Worm (Caenorhabditis elegans) whole organism, L2 larva: ENCODE results near the gene mig-22.

Experiments
- aly-2 ChIP-seq: fragments of 150-350 bp; optimal IDR thresholded peaks from 2 replicates; lab custom pipeline; 2014; ENCODE audit warnings: missing biosample characterization, missing genetic modification characterization
- fos-1 ChIP-seq: fragments of 150-350 bp; optimal IDR thresholded peaks from 2 replicates; lab custom pipeline; 2014; ENCODE audit warnings: missing biosample characterization, missing genetic modification characterization
- lin-11 ChIP-seq: fragments of 150-350 bp; sonication (generic microtip); optimal IDR thresholded peaks from 2 replicates; lab custom pipeline; 2014; ENCODE audit warnings: missing biosample characterization, missing genetic modification characterization, inconsistent platforms, mixed read lengths
- nhr-10 ChIP-seq: sonication (generic microtip); optimal IDR thresholded peaks from 2 replicates; lab custom pipeline; 2017; ENCODE audit warnings: missing biosample characterization, missing genetic modification characterization
- nhr-12 ChIP-seq: fragments of 150-350 bp; optimal IDR thresholded peaks from 2 replicates; lab custom pipeline; 2014; ENCODE audit warnings: missing biosample characterization, missing genetic modification characterization
- nhr-25 ChIP-seq: fragments of 150-350 bp; sonication (generic microtip); optimal IDR thresholded peaks from 3 replicates; lab custom pipeline; 2014; ENCODE audit warnings: missing biosample characterization, missing genetic modification characterization
- nhr-77 ChIP-seq: fragments of 150-350 bp; optimal IDR thresholded peaks from 2 replicates; lab custom pipeline; 2014; ENCODE audit warnings: missing biosample characterization, missing genetic modification characterization
- unc-62 ChIP-seq: fragments of 150-350 bp; optimal IDR thresholded peaks from 2 replicates; lab custom pipeline; 2014; ENCODE audit warnings: missing biosample characterization, missing genetic modification reagents, missing genetic modification characterization
- ztf-1 ChIP-seq: fragments of 200-800 bp; sonication (Bioruptor generic); conservative IDR thresholded peaks from 2 replicates; pipeline ENCODE4 v1.3.6; 2022; ENCODE audit warnings: missing genetic modification characterization, missing compliant biosample characterization

DNA sequence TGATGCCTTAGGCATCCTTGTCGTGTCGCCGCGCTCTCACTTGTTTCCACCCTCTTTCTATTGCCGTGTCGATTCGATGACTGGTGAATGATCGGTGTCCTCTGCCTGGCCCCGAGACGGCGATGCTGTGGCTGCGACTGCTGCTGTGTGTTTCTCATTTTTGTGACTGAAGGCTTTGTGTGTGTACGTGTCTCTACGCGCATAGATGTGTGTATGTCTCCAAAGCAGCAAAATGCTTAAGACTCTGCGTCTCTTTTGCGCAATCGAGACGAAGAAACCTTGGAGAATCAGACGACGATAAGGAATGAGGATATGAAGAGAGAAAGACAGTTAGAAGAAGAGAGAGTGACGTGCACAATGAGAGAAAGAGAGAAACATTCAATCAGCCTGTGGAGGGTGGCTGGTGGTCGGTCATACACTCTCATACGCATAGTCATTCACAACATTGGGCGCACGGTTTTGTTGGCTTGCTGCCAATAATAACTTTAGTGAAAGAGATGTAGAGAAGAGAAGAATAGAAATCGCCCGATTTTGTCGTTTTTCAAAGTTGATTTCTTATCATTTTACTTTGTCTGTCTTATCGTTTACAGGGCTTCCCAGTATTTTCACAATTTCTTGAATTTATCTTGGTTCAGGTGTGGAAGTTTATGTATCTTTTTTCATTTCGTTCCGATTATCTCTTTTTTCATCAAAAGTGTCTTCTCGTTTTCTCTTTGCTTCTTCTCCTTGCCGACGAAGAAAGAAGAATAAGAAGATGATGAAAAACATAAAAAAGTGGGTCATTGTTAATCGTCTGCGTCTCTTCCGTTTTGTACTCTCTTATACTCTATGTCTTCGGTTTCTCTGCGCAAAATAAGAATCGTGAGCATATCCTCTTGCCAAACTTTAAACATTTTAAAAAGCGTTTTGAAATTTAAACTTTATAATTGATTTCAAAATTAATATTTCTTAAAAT lies 35.0 kb upstream of the mig-22 start:
- peak; percentile 98 for TF ChIP-seq nhr-25 (tag; lab: Kevin White, UChicago)
- TF ChIP-seq nhr-12 (tag; lab: Kevin White, UChicago): no peak
- peak; percentile 92 for TF ChIP-seq lin-11 (tag; lab: Kevin White, UChicago)
- peak; percentile 83 for TF ChIP-seq nhr-77 (tag; lab: Kevin White, UChicago)
- TF ChIP-seq fos-1: peak; percentile 95
- no peak for TF ChIP-seq ztf-1 (GFP tag; lab: Robert Waterston, UW)
- no peak for TF ChIP-seq aly-2 (tag; lab: Kevin White, UChicago)
- no peak for TF ChIP-seq nhr-10 (tag; lab: Kevin White, UChicago)
- peak; percentile 86 for TF ChIP-seq unc-62
